Worm (Caenorhabditis elegans): ENCODE data around the gene col-12.

DNA sequence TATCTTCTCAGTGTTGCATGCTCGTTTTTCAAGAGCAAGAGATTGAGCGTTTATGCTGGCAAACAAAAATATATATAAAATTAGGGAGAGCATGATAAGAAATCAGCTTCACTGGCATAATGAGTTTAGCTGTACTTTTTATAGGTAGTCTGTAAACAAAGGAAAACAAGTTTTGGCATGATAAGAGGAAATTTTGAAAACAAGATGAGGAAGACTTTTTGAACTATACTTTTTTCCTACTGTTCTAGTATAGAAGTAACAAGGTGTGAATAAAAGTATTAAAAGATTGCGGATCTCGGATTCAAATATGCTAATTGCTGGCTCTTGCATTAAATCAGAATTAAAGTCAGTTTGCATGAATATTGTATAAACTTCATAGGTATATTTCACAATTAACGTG lies 6.0 kb downstream of the col-12 start, which contains the start of gene F15H10.5:
- TF ChIP-seq ceh-40 (GFP tag; IDR thresholded peaks at IDR 0.05) = no peak
- no peak for TF ChIP-seq Y79H2A.3 (GFP tag; conservative IDR thresholded peaks at IDR 0.05)
- no peak for TF ChIP-seq ztf-25 (GFP tag; IDR thresholded peaks at IDR 0.05)
- TF ChIP-seq nfya-1 (tag; optimal IDR thresholded peaks at IDR 0.05; ENCODE audit: borderline replicate concordance, insufficient read depth) = no peak
- TF ChIP-seq lin-35 (GFP tag; optimal IDR thresholded peaks at IDR 0.05) = no peak
- TF ChIP-seq snpc-4 (GFP tag; optimal IDR thresholded peaks at IDR 0.05) = no peak
- TF ChIP-seq snpc-4 (tag; optimal IDR thresholded peaks at IDR 0.05) = no peak
- no peak for TF ChIP-seq ztf-22 (GFP tag; optimal IDR thresholded peaks at IDR 0.05)
- no peak for TF ChIP-seq nhr-80 (tag; optimal IDR thresholded peaks at IDR 0.05)

Data from whole organism, young adult.